Fruit fly (Drosophila melanogaster): Measurements from ENCODE around the gene CG18787.

Gene CG18787

dm6 chr2L:11970853-11971397 is 28.2 kb downstream of the CG18787 start (continued):
- TF ChIP-seq CG1233 (GFP tag; optimal IDR thresholded peaks at IDR 0.05) (no peak), CG12071 (GFP tag; optimal IDR thresholded peaks at IDR 0.05) (peak; percentile 23), sens (GFP tag) (no peak), Dad (GFP tag; optimal IDR thresholded peaks at IDR 0.05) (no peak), CG10209 (GFP tag; optimal IDR thresholded peaks at IDR 0.05) (no peak), Doc2 (GFP tag; IDR thresholded peaks at IDR 0.05) (no peak), sisA (GFP tag; IDR thresholded peaks at IDR 0.05) (no peak), MESR4 (GFP tag; optimal IDR thresholded peaks at IDR 0.05) (no peak), cwo (GFP tag; optimal IDR thresholded peaks at IDR 0.05) (peak; percentile 30), Drgx (GFP tag; IDR thresholded peaks at IDR 0.05) (0 out of 2 replicates have a peak, but pooled peaks have one; percentile 18), ci (GFP tag; IDR thresholded peaks at IDR 0.05) (peak; percentile 77; the same call in 2 of the 3 replicates), cas (GFP tag; IDR thresholded peaks at IDR 0.05) (no peak), NfI (GFP tag; optimal IDR thresholded peaks at IDR 0.05) (no peak), CG2889 (GFP tag; IDR thresholded peaks at IDR 0.05) (no peak), Doc3 (GFP tag; IDR thresholded peaks at IDR 0.05; ENCODE audit: partially characterized antibody) (no peak), CG3065 (GFP tag; optimal IDR thresholded peaks at IDR 0.05) (no peak), Myb (GFP tag; optimal IDR thresholded peaks at IDR 0.05) (no peak), sna (GFP tag; IDR thresholded peaks at IDR 0.05; ENCODE audit: partially characterized antibody) (0 out of 2 replicates have a peak, but pooled peaks have one; percentile 41), Elba2 (GFP tag; optimal IDR thresholded peaks at IDR 0.05) (no peak), CG31224 (GFP tag; IDR thresholded peaks at IDR 0.05) (no peak), CG18011 (GFP tag; optimal IDR thresholded peaks at IDR 0.05) (no peak), CG7786 (GFP tag; optimal IDR thresholded peaks at IDR 0.05) (peak; percentile 23), CG12942 (GFP tag; optimal IDR thresholded peaks at IDR 0.05) (no peak), CG3407 (GFP tag; optimal IDR thresholded peaks at IDR 0.05) (no peak), CG15269 (tag; optimal IDR thresholded peaks at IDR 0.05) (no peak), CG18262 (tag; optimal IDR thresholded peaks at IDR 0.05) (no peak), H2.0 (GFP tag; IDR thresholded peaks at IDR 0.05) (no peak), CG13296 (GFP tag; optimal IDR thresholded peaks at IDR 0.05) (no peak), Scr (GFP tag; IDR thresholded peaks at IDR 0.05; ENCODE audit: partially characterized antibody) (peak; percentile 45), CG4707 (GFP tag; optimal IDR thresholded peaks at IDR 0.05) (no peak), CG12299 (tag; optimal IDR thresholded peaks at IDR 0.05) (no peak), Ssrp (tag; optimal IDR thresholded peaks at IDR 0.05) (no peak), NC2β (GFP tag; optimal IDR thresholded peaks at IDR 0.05) (peak; percentile 22), CG10462 (GFP tag; optimal IDR thresholded peaks at IDR 0.05) (no peak), toy (GFP tag; IDR thresholded peaks at IDR 0.05) (no peak), insv (GFP tag; optimal IDR thresholded peaks at IDR 0.05) (peak in 1 of 2 experiments; percentile 51), jigr1 (GFP tag; IDR thresholded peaks at IDR 0.05) (no peak), dm (GFP tag; optimal IDR thresholded peaks at IDR 0.05) (peak; percentile 28), sd (tag; optimal IDR thresholded peaks at IDR 0.05) (peak; percentile 17), kni (GFP tag; optimal IDR thresholded peaks at IDR 0.05) (peak; percentile 68), CG7745 (tag; optimal IDR thresholded peaks at IDR 0.05) (no peak), CG33557 (GFP tag; optimal IDR thresholded peaks at IDR 0.05) (no peak), Hand (GFP tag; optimal IDR thresholded peaks at IDR 0.05) (no peak), seq (GFP tag; IDR thresholded peaks at IDR 0.05) (peak; percentile 38; the same call in 1 of the 2 replicates), dpn (GFP tag; optimal IDR thresholded peaks at IDR 0.05) (peak in 1 of 2 experiments; percentile 2), CG10267 (tag; optimal IDR thresholded peaks at IDR 0.05) (no peak), CG4617 (GFP tag; optimal IDR thresholded peaks at IDR 0.05; ENCODE audit: borderline replicate concordance) (no peak), HLH3B (GFP tag; IDR thresholded peaks at IDR 0.05) (peak; percentile 47; the same call in 1 of the 2 replicates), pan (optimal IDR thresholded peaks at IDR 0.05) (no peak), pan (GFP tag; optimal IDR thresholded peaks at IDR 0.05 in 1 of 2, IDR thresholded peaks at IDR 0.05 in 1 of 2) (peak in 1 of 2 experiments; percentile 28)

All from whole organism, embryonic.